Worm (Caenorhabditis elegans) whole organism, early embryonic: ENCODE results near the gene pkg-2.

ENCODE experiments used
- B0310.2 ChIP-seq: sonication (generic microtip); optimal IDR thresholded peaks from 2 replicates; lab custom pipeline; 2016; ENCODE audit warnings: mild to moderate bottlenecking, missing genetic modification characterization, missing compliant biosample characterization
- F13C5.2 ChIP-seq: sonication (generic microtip); optimal IDR thresholded peaks from 2 replicates; lab custom pipeline; 2017; ENCODE audit warnings: mild to moderate bottlenecking, missing genetic modification characterization, inconsistent platforms, missing compliant biosample characterization
- aly-1 ChIP-seq: sonication (generic microtip); optimal IDR thresholded peaks from 2 replicates; lab custom pipeline; 2016; ENCODE audit warnings: missing genetic modification characterization, missing compliant biosample characterization
- ama-1 ChIP-seq: fragments of 150-350 bp; optimal IDR thresholded peaks from 2 replicates; lab custom pipeline; 2014
- ceh-13 ChIP-seq: fragments of 200-800 bp; sonication (Bioruptor generic); optimal IDR thresholded peaks from 2 replicates; lab custom pipeline; 2018; ENCODE audit warnings: mild to moderate bottlenecking, missing genetic modification characterization, missing compliant biosample characterization
- ceh-36 ChIP-seq: sonication (generic microtip); optimal IDR thresholded peaks from 2 replicates; lab custom pipeline; 2016; ENCODE audit warnings: missing genetic modification characterization, inconsistent platforms, missing compliant biosample characterization
- ets-7 ChIP-seq: sonication (generic microtip); optimal IDR thresholded peaks from 2 replicates; lab custom pipeline; 2016; ENCODE audit warnings: missing genotype, missing genetic modification characterization, missing compliant biosample characterization
- flt-1 ChIP-seq: fragments of 200-800 bp; sonication (Bioruptor generic); IDR thresholded peaks from 2 replicates; pipeline ENCODE4 v1.3.6; 2022; ENCODE audit warnings: missing genetic modification characterization, missing compliant biosample characterization
- hmbx-1 ChIP-seq: sonication (generic microtip); optimal IDR thresholded peaks from 2 replicates; lab custom pipeline; 2016; ENCODE audit warnings: mild to moderate bottlenecking, missing genetic modification characterization, missing compliant biosample characterization
- hmg-4 ChIP-seq: fragments of 200-800 bp; sonication (Bioruptor generic); optimal IDR thresholded peaks from 2 replicates; lab custom pipeline; 2018; ENCODE audit warnings: mild to moderate bottlenecking, missing genetic modification characterization, missing compliant biosample characterization
- hnd-1 ChIP-seq: sonication (generic microtip); optimal IDR thresholded peaks from 2 replicates; lab custom pipeline; 2016; ENCODE audit warnings: missing genetic modification characterization, missing compliant biosample characterization
- pes-1 ChIP-seq: fragments of 200-800 bp; sonication (Bioruptor generic); IDR thresholded peaks from 2 replicates; pipeline ENCODE4 v1.3.6; 2022; ENCODE audit warnings: missing genetic modification reagents, missing genetic modification characterization, missing compliant biosample characterization
- scrt-1 ChIP-seq: fragments of 200-800 bp; sonication (Bioruptor generic); IDR thresholded peaks from 2 replicates; pipeline ENCODE4 v1.3.6; 2022; ENCODE audit warnings: missing genetic modification characterization, missing compliant biosample characterization
- sea-1 ChIP-seq: fragments of 200-800 bp; sonication (Bioruptor generic); conservative IDR thresholded peaks from 2 replicates; pipeline ENCODE4 v1.3.6; 2022; ENCODE audit warnings: missing genetic modification characterization, missing compliant biosample characterization
- tbx-11 ChIP-seq: fragments of 200-800 bp; sonication (Bioruptor generic); IDR thresholded peaks from 2 replicates; pipeline ENCODE4 v1.3.6; 2022; ENCODE audit warnings: missing genetic modification characterization, missing compliant biosample characterization
- tbx-37 ChIP-seq: fragments of 200-800 bp; sonication (Bioruptor generic); conservative IDR thresholded peaks from 2 replicates; pipeline ENCODE4 v1.3.6; 2022; ENCODE audit warnings: missing genetic modification reagents, missing genetic modification characterization, missing compliant biosample characterization
- tra-4 ChIP-seq: sonication (generic microtip); optimal IDR thresholded peaks from 2 replicates; lab custom pipeline; 2017; ENCODE audit warnings: missing genetic modification characterization, missing compliant biosample characterization

Gene pkg-2

DNA sequence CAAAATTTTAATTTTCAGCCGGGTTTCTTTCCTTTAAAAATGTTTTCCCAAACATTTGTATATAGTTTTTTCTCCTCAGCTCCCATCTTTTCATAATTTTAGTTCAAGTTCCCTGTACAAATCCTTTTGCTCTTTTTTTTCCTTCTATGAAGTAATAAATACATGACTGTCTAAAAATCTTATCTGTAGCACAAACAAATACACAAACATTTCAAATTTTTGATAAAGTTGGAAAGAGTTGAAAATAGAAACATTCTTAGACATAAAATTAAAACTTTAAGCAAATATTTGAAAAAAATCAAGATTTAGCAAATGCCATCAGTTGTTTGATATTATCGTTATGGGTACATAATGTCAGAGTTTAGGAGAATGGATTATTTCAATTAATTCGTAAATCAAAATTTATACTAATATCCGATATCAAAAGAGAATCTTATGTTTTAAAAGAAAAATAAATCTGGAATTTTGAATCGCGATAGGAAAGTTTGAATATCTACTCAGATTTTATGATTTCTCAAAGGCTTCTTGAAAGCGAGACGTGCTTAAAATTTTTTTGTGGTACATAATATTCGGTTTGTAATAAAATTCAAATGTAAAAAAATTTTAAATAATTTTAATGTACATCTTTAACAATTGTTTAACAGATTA lies 17.4 kb downstream of the pkg-2 start:
- TF ChIP-seq pes-1 (GFP tag; lab: Robert Waterston, UW): no peak
- TF ChIP-seq hmg-4 (GFP tag; lab: Kevin White, UChicago): no peak
- no peak for TF ChIP-seq tbx-37 (GFP tag; lab: Robert Waterston, UW)
- no peak for TF ChIP-seq tra-4 (tag; lab: Kevin White, UChicago)

DNA sequence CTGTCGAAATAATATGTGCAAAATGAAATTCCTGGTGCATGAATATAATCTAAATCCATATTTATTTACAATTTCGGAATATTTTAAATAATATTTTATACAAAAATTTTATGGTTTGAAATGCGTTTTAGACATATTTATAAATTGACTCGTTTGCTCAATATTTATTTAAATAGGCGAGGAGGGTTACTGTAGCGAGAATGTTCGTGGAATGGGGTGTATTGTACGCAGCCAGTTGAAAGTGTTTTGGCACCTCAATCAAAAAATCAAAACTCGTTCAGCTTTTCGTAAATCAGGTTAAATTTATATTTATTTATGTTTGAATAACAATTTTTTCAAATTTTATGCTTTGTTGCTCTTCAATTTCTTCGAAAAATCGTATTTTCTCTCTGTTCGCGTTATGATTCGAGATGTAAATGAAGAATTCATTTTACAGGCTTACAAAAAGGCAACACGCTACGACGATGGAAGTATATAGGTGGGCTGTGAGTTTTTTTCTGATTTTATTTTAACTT lies 18.0 kb downstream of the pkg-2 start, which contains the start of gene hyl-1:
TSS of gene hyl-1 (plus strand) at position 465 of the 515 bp plus-strand sequence.
- no peak for TF ChIP-seq hmg-4 (GFP tag; lab: Kevin White, UChicago)
- no peak for TF ChIP-seq sea-1

DNA sequence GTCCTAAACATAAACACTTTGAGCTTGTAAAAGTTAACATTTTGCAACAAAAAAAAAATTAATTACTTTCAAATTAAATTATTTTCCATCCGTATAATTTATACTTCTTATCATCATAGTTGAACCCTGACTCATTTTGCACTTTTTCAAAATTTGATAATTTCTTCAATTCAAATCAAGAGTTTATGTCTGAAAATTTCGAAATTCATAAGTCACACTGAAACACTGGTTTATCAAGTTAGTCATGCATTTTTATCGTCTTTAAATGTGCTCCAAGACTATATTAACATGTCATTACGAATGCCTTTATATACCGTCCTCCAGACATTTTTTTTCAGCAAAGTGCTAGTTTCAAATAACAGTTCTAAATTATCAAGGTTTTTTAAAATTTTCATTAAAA lies 19.0 kb downstream of the pkg-2 start:
- TF ChIP-seq hmbx-1 (tag; lab: Kevin White, UChicago) (no peak), flt-1 (GFP tag; lab: Robert Waterston, UW) (no peak), tbx-37 (GFP tag; lab: Robert Waterston, UW) (no peak), sea-1 (no peak), F13C5.2 (tag; lab: Kevin White, UChicago) (no peak), tra-4 (tag; lab: Kevin White, UChicago) (no peak), ets-7 (tag; lab: Kevin White, UChicago) (no peak), B0310.2 (no peak), ceh-36 (no peak), ama-1 (lab: Kevin White, UChicago) (no peak), hnd-1 (tag; lab: Kevin White, UChicago) (no peak), scrt-1 (GFP tag; lab: Robert Waterston, UW) (no peak), ceh-13 (GFP tag; lab: Kevin White, UChicago) (no peak), aly-1 (tag; lab: Kevin White, UChicago) (no peak), tbx-11 (GFP tag; lab: Robert Waterston, UW) (no peak), hmg-4 (GFP tag; lab: Kevin White, UChicago) (no peak), pes-1 (GFP tag; lab: Robert Waterston, UW) (no peak)

DNA sequence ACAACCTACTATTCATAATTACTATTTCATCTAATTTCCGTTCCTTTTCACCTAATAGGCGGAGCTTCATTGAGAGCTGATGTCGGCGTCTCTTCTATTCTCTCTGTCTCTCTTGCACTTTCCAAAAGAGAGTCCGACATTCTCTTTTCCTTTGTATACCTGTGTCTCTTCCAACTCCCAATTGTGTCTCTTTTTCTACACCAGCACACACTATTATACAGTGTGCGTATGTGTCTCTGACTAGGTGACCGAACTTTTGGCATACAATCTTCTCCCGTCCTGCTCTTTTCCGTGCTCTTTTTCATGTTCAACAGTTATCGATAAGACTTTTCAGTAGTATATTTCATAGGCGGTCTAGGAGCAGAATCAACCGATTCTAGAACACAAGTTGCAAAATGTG lies 19.6 kb downstream of the pkg-2 start:
- no peak for TF ChIP-seq tbx-37 (GFP tag; lab: Robert Waterston, UW)
- peak; percentile 19 for TF ChIP-seq F13C5.2 (tag; lab: Kevin White, UChicago)

DNA sequence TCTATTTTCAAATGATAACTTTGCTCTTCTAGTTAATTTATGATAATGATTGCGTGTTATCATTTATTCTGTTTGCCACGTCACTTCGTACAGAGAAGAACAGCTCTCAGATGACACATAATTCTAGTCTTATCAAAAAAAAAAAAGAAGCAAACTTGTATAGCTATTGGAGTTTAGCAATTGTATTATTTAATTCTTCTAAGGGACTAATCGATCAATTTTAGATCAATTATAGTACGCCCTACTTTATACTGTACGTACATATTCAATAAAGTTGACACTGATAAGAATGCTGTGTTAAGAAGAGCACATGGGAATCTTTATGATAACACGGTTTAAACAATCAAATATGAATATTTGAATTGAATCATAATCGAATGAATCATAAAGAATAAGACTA lies 21.6 kb downstream of the pkg-2 start:
- TF ChIP-seq B0310.2 (no peak), aly-1 (tag; lab: Kevin White, UChicago) (no peak), pes-1 (GFP tag; lab: Robert Waterston, UW) (no peak), tbx-37 (GFP tag; lab: Robert Waterston, UW) (no peak), hmg-4 (GFP tag; lab: Kevin White, UChicago) (no peak), tbx-11 (GFP tag; lab: Robert Waterston, UW) (no peak), sea-1 (no peak), tra-4 (tag; lab: Kevin White, UChicago) (no peak), scrt-1 (GFP tag; lab: Robert Waterston, UW) (no peak), ceh-13 (GFP tag; lab: Kevin White, UChicago) (no peak), ets-7 (tag; lab: Kevin White, UChicago) (no peak), hnd-1 (tag; lab: Kevin White, UChicago) (no peak), ama-1 (lab: Kevin White, UChicago) (no peak), ceh-36 (no peak), hmbx-1 (tag; lab: Kevin White, UChicago) (no peak), F13C5.2 (tag; lab: Kevin White, UChicago) (no peak), flt-1 (GFP tag; lab: Robert Waterston, UW) (no peak)

DNA sequence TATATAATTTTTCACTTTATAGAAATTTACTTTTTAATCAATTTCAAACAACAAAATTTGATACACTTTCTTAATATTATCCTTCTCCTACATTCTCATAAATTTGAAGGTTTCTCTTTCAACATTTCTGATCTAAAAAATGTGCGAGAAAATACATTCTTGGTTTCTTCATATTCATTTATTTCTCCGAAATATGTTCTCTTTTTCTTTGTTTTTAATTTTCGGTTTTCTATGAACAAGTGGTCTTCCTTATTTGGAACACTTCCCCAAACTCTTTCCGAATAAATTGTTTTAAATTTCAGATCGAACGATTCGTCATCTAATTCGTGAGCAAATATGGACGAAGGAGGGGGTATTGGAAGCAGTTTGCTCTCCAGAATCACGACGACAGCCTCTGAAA lies 38.4 kb downstream of the pkg-2 start, which contains the start of gene npr-22:
TSS of gene npr-22 (plus strand) at position 301 of the 400 bp plus-strand sequence.
- TF ChIP-seq ets-7 (tag; lab: Kevin White, UChicago) (no peak), hmg-4 (GFP tag; lab: Kevin White, UChicago) (no peak), aly-1 (tag; lab: Kevin White, UChicago) (no peak)

DNA sequence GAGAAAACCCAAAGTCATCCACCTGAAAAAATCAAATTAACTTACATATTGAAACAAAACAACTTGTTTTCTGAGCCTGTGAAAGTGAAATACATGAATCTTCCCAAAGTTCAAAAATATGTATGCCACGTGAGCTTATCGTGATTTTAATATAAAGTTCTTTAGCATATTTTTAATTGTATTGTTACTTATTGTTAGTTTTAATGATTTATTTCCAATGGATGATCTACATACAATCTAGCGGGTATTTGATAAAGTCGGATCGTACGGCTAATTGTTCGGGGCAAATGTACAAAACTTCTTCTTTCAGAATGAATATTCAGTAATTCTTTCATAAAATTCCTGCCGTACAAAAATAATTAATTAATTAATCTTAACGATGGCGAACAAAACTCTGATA lies 49.6 kb downstream of the pkg-2 start, which contains the start of gene Y59H11AM.4:
TSS of gene Y59H11AM.4 (minus strand) at position 101 of the 400 bp plus-strand sequence.
- TF ChIP-seq hmg-4 (GFP tag; lab: Kevin White, UChicago) (no peak), flt-1 (GFP tag; lab: Robert Waterston, UW) (no peak), B0310.2 (no peak), hmbx-1 (tag; lab: Kevin White, UChicago) (no peak), sea-1 (no peak), hnd-1 (tag; lab: Kevin White, UChicago) (no peak), F13C5.2 (tag; lab: Kevin White, UChicago) (no peak), ceh-13 (GFP tag; lab: Kevin White, UChicago) (no peak), scrt-1 (GFP tag; lab: Robert Waterston, UW) (no peak), pes-1 (GFP tag; lab: Robert Waterston, UW) (no peak)

DNA sequence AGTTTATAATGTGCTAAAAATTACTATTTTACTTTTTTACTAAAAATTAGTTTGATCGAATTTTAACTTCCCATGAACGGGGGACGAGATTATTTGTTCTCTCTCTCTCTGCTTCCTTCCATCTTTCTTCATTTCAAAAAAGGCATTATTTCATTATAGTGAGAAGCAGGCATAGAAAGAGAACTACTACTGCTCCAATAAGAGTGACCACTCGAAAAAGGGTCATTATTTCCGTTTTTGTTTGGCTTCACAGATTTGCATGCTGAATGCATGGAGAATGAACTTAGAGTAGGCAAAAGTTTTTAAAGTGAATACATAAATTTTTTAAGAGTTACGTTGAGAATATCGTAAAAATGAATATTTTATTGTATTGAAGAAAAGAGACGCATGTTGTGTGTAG lies 50.0 kb downstream of the pkg-2 start:
- TF ChIP-seq hnd-1 (tag; lab: Kevin White, UChicago) (no peak), tbx-37 (GFP tag; lab: Robert Waterston, UW) (no peak), ets-7 (tag; lab: Kevin White, UChicago) (no peak), ceh-13 (GFP tag; lab: Kevin White, UChicago) (no peak), pes-1 (GFP tag; lab: Robert Waterston, UW) (no peak), hmbx-1 (tag; lab: Kevin White, UChicago) (no peak), sea-1 (no peak), B0310.2 (no peak), tra-4 (tag; lab: Kevin White, UChicago) (no peak), F13C5.2 (tag; lab: Kevin White, UChicago) (no peak), flt-1 (GFP tag; lab: Robert Waterston, UW) (no peak), ama-1 (lab: Kevin White, UChicago) (no peak), scrt-1 (GFP tag; lab: Robert Waterston, UW) (no peak), tbx-11 (GFP tag; lab: Robert Waterston, UW) (no peak), hmg-4 (GFP tag; lab: Kevin White, UChicago) (no peak)
